Fruit fly (Drosophila melanogaster) whole organism, wandering third instar larva: ENCODE measurements around the gene Sik2.

Experiments used
- Abd-B ChIP-seq: fragments of >200 bp; optimal IDR thresholded peaks from 2 replicates; lab custom pipeline; 2017; ENCODE audit warnings: missing biosample characterization, missing genetic modification characterization
- CG32264 ChIP-seq: fragments of 200-800 bp; sonication (Bioruptor generic); optimal IDR thresholded peaks from 2 replicates; lab custom pipeline; 2016; ENCODE audit warnings: missing biosample characterization, missing genetic modification characterization
- CG9705 ChIP-seq: fragments of 200-800 bp; sonication (Bioruptor generic); optimal IDR thresholded peaks from 2 replicates; lab custom pipeline; 2018; ENCODE audit warnings: missing biosample characterization, mild to moderate bottlenecking, missing genetic modification characterization
- CrebA ChIP-seq: fragments of 200-800 bp; sonication (Bioruptor generic); optimal IDR thresholded peaks from 2 replicates; lab custom pipeline; 2016; ENCODE audit warnings: missing biosample characterization, mild to moderate bottlenecking, missing genetic modification characterization, borderline replicate concordance
- Dfd ChIP-seq: fragments of >200 bp; optimal IDR thresholded peaks from 2 replicates; lab custom pipeline; 2017; ENCODE audit warnings: missing biosample characterization, missing genetic modification characterization
- Dif ChIP-seq: fragments of 200-275, 200-300 bp; sonication (Bioruptor generic); optimal IDR thresholded peaks from 2 replicates; lab custom pipeline; 2018; ENCODE audit warnings: missing biosample characterization, missing genetic modification characterization; ENCODE audit not compliant: partially characterized antibody
- GATAd ChIP-seq: sonication (Bioruptor generic); optimal IDR thresholded peaks from 2 replicates; lab custom pipeline; 2016; ENCODE audit warnings: missing biosample characterization, missing genetic modification characterization
- HLH106 ChIP-seq: fragments of 200-800 bp; optimal IDR thresholded peaks from 3 replicates; lab custom pipeline; 2019; ENCODE audit warnings: missing biosample characterization, mild to moderate bottlenecking, missing genetic modification characterization, moderate library complexity
- Hnf4 ChIP-seq: fragments of 200-800 bp; sonication (Bioruptor generic); optimal IDR thresholded peaks from 2 replicates; lab custom pipeline; 2016; ENCODE audit warnings: missing biosample characterization, mild to moderate bottlenecking, missing genetic modification characterization
- Hr78 ChIP-seq: fragments of >200 bp; optimal IDR thresholded peaks from 2 replicates; lab custom pipeline; 2017; ENCODE audit warnings: missing biosample characterization, missing genetic modification characterization
- Hr83 ChIP-seq: fragments of 200-300 bp; sonication (Bioruptor generic); optimal IDR thresholded peaks from 2 replicates; lab custom pipeline; 2016; ENCODE audit warnings: missing biosample characterization, mild to moderate bottlenecking, missing genetic modification characterization, moderate library complexity; ENCODE audit not compliant: poor library complexity, severe bottlenecking
- Jra ChIP-seq: sonication (Bioruptor generic); optimal IDR thresholded peaks from 2 replicates; lab custom pipeline; 2016; ENCODE audit warnings: missing biosample characterization, missing genetic modification characterization
- Mio ChIP-seq: sonication (Bioruptor generic); optimal IDR thresholded peaks from 2 replicates; lab custom pipeline; 2016; ENCODE audit warnings: missing biosample characterization, missing genetic modification characterization
- Myc ChIP-seq: fragments of >200 bp; optimal IDR thresholded peaks from 2 replicates; lab custom pipeline; 2017
- N ChIP-seq: fragments of >200 bp; optimal IDR thresholded peaks from 2 replicates; lab custom pipeline; 2018; ENCODE audit warnings: missing biosample characterization, missing external identifiers, missing genetic modification characterization
- OdsH ChIP-seq: fragments of 200-800 bp; sonication (Bioruptor generic); optimal IDR thresholded peaks from 2 replicates; lab custom pipeline; 2016; ENCODE audit warnings: missing biosample characterization, mild to moderate bottlenecking, missing genetic modification characterization
- Rel ChIP-seq, 2 experiments: fragments of 200-800 bp; sonication (Bioruptor generic) in 1 of 2; optimal IDR thresholded peaks; 2 replicates in 1 of 2; 3 replicates in 1 of 2; lab custom pipeline; 2016 to 2019; ENCODE audit warnings: mild to moderate bottlenecking in 2 of 2, missing biosample characterization in 2 of 2, missing genetic modification characterization in 2 of 2, moderate library complexity in 1 of 2
- Sp1 ChIP-seq: fragments of 200-800 bp; sonication (Bioruptor generic); optimal IDR thresholded peaks from 3 replicates; lab custom pipeline; 2019; ENCODE audit warnings: missing biosample characterization, mild to moderate bottlenecking, missing genetic modification characterization, moderate library complexity
- Vsx2 ChIP-seq: fragments of 200-300, 225-300 bp; sonication (Bioruptor generic); optimal IDR thresholded peaks from 2 replicates; lab custom pipeline; 2018; ENCODE audit warnings: missing biosample characterization, missing genetic modification characterization; ENCODE audit not compliant: partially characterized antibody
- br ChIP-seq: fragments of 200-800 bp; sonication (Bioruptor generic); optimal IDR thresholded peaks from 2 replicates; lab custom pipeline; 2016; ENCODE audit warnings: missing biosample characterization, missing genetic modification characterization
- brk ChIP-seq: fragments of 200-800 bp; sonication (Bioruptor generic); optimal IDR thresholded peaks from 2 replicates; lab custom pipeline; 2016; ENCODE audit warnings: missing biosample characterization, mild to moderate bottlenecking, missing genetic modification characterization
- dl ChIP-seq, 2 experiments: fragments of 175-275, 200-275 bp in 1 of 2; fragments of 200-275 bp in 1 of 2; sonication (Bioruptor generic); optimal IDR thresholded peaks; lab custom pipeline; 2018; ENCODE audit warnings: mild to moderate bottlenecking in 2 of 2, missing biosample characterization in 2 of 2, missing genetic modification characterization in 2 of 2, moderate library complexity in 2 of 2; ENCODE audit not compliant: partially characterized antibody in 2 of 2, insufficient read depth in 1 of 2
- dmrt93B ChIP-seq: fragments of 200-800 bp; sonication (Bioruptor generic); optimal IDR thresholded peaks from 2 replicates; lab custom pipeline; 2018; ENCODE audit warnings: missing biosample characterization, mild to moderate bottlenecking, missing genetic modification characterization
- dsf ChIP-seq: sonication (Bioruptor generic); optimal IDR thresholded peaks from 2 replicates; lab custom pipeline; 2016; ENCODE audit warnings: missing biosample characterization, missing genetic modification characterization, borderline replicate concordance
- ey ChIP-seq: fragments of 200-800 bp; sonication (Bioruptor generic); optimal IDR thresholded peaks from 2 replicates; lab custom pipeline; 2016; ENCODE audit warnings: missing biosample characterization, missing genetic modification characterization
- foxo ChIP-seq, 2 experiments: fragments of 200-800 bp; sonication (Bioruptor generic); optimal IDR thresholded peaks; 2 replicates in 1 of 2; 3 replicates in 1 of 2; lab custom pipeline; 2016 to 2017; ENCODE audit warnings: missing biosample characterization in 2 of 2, missing genetic modification characterization in 2 of 2
- fru ChIP-seq: fragments of 200-800 bp; sonication (Bioruptor generic); optimal IDR thresholded peaks from 3 replicates; lab custom pipeline; 2016; ENCODE audit warnings: missing biosample characterization, mild to moderate bottlenecking, missing genetic modification characterization
- h ChIP-seq: fragments of 200-800 bp; sonication (Bioruptor generic); optimal IDR thresholded peaks from 3 replicates; lab custom pipeline; 2016; ENCODE audit warnings: missing biosample characterization, mild to moderate bottlenecking, missing genetic modification characterization
- jim ChIP-seq: fragments of 175-275, 200-325 bp; sonication (Bioruptor generic); optimal IDR thresholded peaks from 2 replicates; lab custom pipeline; 2016; ENCODE audit warnings: missing biosample characterization, mild to moderate bottlenecking, missing genetic modification characterization
- lola ChIP-seq: fragments of >200 bp; optimal IDR thresholded peaks from 2 replicates; lab custom pipeline; 2017; ENCODE audit warnings: missing biosample characterization, missing genetic modification characterization
- pan ChIP-seq: fragments of >200 bp; optimal IDR thresholded peaks from 2 replicates; lab custom pipeline; 2017
- psq ChIP-seq: fragments of 200-800 bp; sonication (Bioruptor generic); optimal IDR thresholded peaks from 3 replicates; lab custom pipeline; 2017; ENCODE audit warnings: missing biosample characterization, mild to moderate bottlenecking, missing genetic modification characterization, moderate library complexity
- rgr ChIP-seq: fragments of 200-800 bp; sonication (Bioruptor generic); optimal IDR thresholded peaks from 3 replicates; lab custom pipeline; 2016; ENCODE audit warnings: missing biosample characterization, mild to moderate bottlenecking, missing genetic modification characterization
- sage ChIP-seq: fragments of 200-800 bp; sonication (Bioruptor generic); optimal IDR thresholded peaks from 2 replicates; lab custom pipeline; 2016; ENCODE audit warnings: missing biosample characterization, mild to moderate bottlenecking, missing genetic modification characterization
- sv ChIP-seq: fragments of 200-800 bp; sonication (Bioruptor generic); optimal IDR thresholded peaks from 3 replicates; lab custom pipeline; 2016; ENCODE audit warnings: missing biosample characterization, missing genetic modification characterization
- tai ChIP-seq: sonication (Bioruptor generic); optimal IDR thresholded peaks from 2 replicates; lab custom pipeline; 2016; ENCODE audit warnings: missing biosample characterization, missing genetic modification characterization
- usp ChIP-seq: fragments of >200 bp; optimal IDR thresholded peaks from 2 replicates; lab custom pipeline; 2017; ENCODE audit warnings: missing biosample characterization, missing genetic modification characterization
- woc ChIP-seq: sonication (Bioruptor generic); optimal IDR thresholded peaks from 2 replicates; lab custom pipeline; 2016; ENCODE audit warnings: missing biosample characterization, mild to moderate bottlenecking, missing genetic modification characterization

The Sik2 gene

DNA sequence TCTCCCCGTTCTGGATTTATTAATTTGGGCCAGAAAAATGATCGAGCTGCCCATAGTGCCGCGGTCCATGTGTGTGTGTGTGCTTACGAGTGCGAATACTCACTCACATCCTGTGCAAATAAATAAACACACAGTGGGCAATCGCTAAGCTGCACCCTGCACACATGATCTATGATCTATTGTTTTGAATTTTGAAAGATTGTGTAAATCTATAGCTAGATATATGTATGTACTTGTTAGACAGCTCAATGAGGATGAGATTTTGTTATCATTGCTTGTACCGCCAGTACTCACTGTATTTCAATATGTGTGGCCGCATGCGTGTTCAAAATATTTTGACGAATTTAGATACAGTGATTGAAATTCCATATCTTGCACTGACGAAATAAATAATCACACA is 21.4 kb upstream of the Sik2 start:
- no peak for TF ChIP-seq Dfd (GFP tag; lab: Kevin White, UChicago)
- TF ChIP-seq sv (GFP tag; lab: Kevin White, UChicago) = peak; percentile 25
- TF ChIP-seq Jra = peak; percentile 44
- peak; percentile 22 for TF ChIP-seq dsf (GFP tag; lab: Kevin White, UChicago)
- peak; percentile 92 for TF ChIP-seq HLH106 (tag; lab: Kevin White, UChicago)
- no peak for TF ChIP-seq Vsx2 (GFP tag; lab: Kevin White, UChicago)
- TF ChIP-seq br (GFP tag; lab: Kevin White, UChicago) = peak; percentile 89
- TF ChIP-seq dl (GFP tag; optimal IDR thresholded peaks at IDR 0.05; lab: Kevin White, UChicago; ENCODE audit: insufficient read depth in 1 of 2, partially characterized antibody in 2 of 2) = no peak
- no peak for TF ChIP-seq Hr78 (GFP tag; lab: Kevin White, UChicago)
- peak; percentile 71 for TF ChIP-seq psq (GFP tag; lab: Kevin White, UChicago)
- TF ChIP-seq Myc (lab: Kevin White, UChicago) = no peak
- peak; percentile 42 for TF ChIP-seq Hr83 (GFP tag; lab: Kevin White, UChicago)
- no peak for TF ChIP-seq lola (GFP tag; lab: Kevin White, UChicago)
- peak; percentile 84 for TF ChIP-seq Sp1 (GFP tag; lab: Kevin White, UChicago)
- no peak for TF ChIP-seq tai (GFP tag; lab: Kevin White, UChicago)
- TF ChIP-seq Rel (GFP tag; optimal IDR thresholded peaks at IDR 0.05; lab: Kevin White, UChicago) = peak; percentile 1
- peak; percentile 58 for TF ChIP-seq Rel (tag; optimal IDR thresholded peaks at IDR 0.05; lab: Kevin White, UChicago)
- TF ChIP-seq GATAd (GFP tag; lab: Kevin White, UChicago) = no peak
- peak; percentile 92 for TF ChIP-seq h (GFP tag; lab: Kevin White, UChicago)
- peak; percentile 86 for TF ChIP-seq OdsH (GFP tag; lab: Kevin White, UChicago)
- peak; percentile 94 for TF ChIP-seq ey (GFP tag; lab: Kevin White, UChicago)
- no peak for TF ChIP-seq sage
- TF ChIP-seq rgr (GFP tag; lab: Kevin White, UChicago) = peak; percentile 94
- no peak for TF ChIP-seq Dif (GFP tag; lab: Kevin White, UChicago)
- TF ChIP-seq brk = no peak
- peak; percentile 78 to 91 for TF ChIP-seq foxo (GFP tag; optimal IDR thresholded peaks at IDR 0.05; lab: Kevin White, UChicago)
- TF ChIP-seq usp = no peak
- peak; percentile 59 for TF ChIP-seq woc (GFP tag; lab: Kevin White, UChicago)
- TF ChIP-seq jim (GFP tag; lab: Kevin White, UChicago) = no peak
- peak; percentile 77 for TF ChIP-seq CG32264 (GFP tag; lab: Kevin White, UChicago)
- peak; percentile 89 for TF ChIP-seq fru (GFP tag; lab: Kevin White, UChicago)
- TF ChIP-seq CrebA = no peak
- peak; percentile 70 for TF ChIP-seq Mio (GFP tag; lab: Kevin White, UChicago)
- TF ChIP-seq pan (lab: Kevin White, UChicago) = no peak
- TF ChIP-seq dmrt93B (GFP tag; lab: Kevin White, UChicago) = peak; percentile 82
- TF ChIP-seq Abd-B (GFP tag; lab: Kevin White, UChicago) = no peak
- TF ChIP-seq Hnf4 (GFP tag; lab: Kevin White, UChicago) = peak; percentile 92
- TF ChIP-seq N = no peak
- peak; percentile 74 for TF ChIP-seq CG9705

DNA sequence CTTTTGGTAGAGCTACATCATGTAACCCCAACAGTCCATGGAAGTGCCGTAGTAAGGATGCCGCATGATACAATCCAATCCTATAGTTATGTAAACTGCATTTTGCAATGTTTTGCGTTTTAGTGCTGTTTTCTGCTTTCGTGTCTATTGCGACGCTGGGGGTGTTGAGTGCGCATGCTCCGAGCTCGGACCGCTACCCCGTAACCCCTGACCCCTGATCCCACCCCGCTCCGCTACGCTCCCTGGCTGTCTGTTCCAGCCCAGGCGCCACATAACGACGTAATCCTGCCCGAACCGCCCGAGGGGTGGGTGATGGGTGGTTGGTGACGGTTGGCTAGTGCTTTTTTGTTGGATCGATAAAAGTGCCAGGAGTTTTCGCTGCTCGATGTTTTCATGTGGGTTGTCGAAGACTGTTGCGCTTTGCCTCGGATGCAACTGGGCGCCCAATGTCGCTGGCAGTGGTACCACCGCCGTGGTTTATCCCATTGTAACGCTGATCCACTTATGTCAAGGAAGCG is 20.2 kb upstream of the Sik2 start:
- TF ChIP-seq Hr83 (GFP tag; lab: Kevin White, UChicago) (no peak), N (no peak), sage (no peak), psq (GFP tag; lab: Kevin White, UChicago) (no peak), Hr78 (GFP tag; lab: Kevin White, UChicago) (no peak), rgr (GFP tag; lab: Kevin White, UChicago) (no peak), GATAd (GFP tag; lab: Kevin White, UChicago) (no peak), CrebA (no peak), Hnf4 (GFP tag; lab: Kevin White, UChicago) (no peak), HLH106 (tag; lab: Kevin White, UChicago) (no peak), Abd-B (GFP tag; lab: Kevin White, UChicago) (no peak), woc (GFP tag; lab: Kevin White, UChicago) (no peak), Rel (GFP tag; optimal IDR thresholded peaks at IDR 0.05; lab: Kevin White, UChicago) (no peak), Rel (tag; optimal IDR thresholded peaks at IDR 0.05; lab: Kevin White, UChicago) (no peak), tai (GFP tag; lab: Kevin White, UChicago) (no peak), dsf (GFP tag; lab: Kevin White, UChicago) (no peak), fru (GFP tag; lab: Kevin White, UChicago) (no peak), usp (no peak)
